Worm (Caenorhabditis elegans) whole organism, L2 larva: Measurements from ENCODE around the gene W05B10.6.

Experiments used
- aly-2 ChIP-seq: fragments of 150-350 bp; optimal IDR thresholded peaks from 2 replicates; lab custom pipeline; 2014; ENCODE audit warnings: missing biosample characterization, missing genetic modification characterization
- ama-1 ChIP-seq: fragments of 150-350 bp; optimal IDR thresholded peaks from 2 replicates; lab custom pipeline; 2018; ENCODE audit warnings: inconsistent platforms
- dmd-4 ChIP-seq: sonication (generic microtip); optimal IDR thresholded peaks from 2 replicates; lab custom pipeline; 2017; ENCODE audit warnings: missing biosample characterization, missing genetic modification characterization
- egl-27 ChIP-seq: sonication (generic microtip); optimal IDR thresholded peaks from 3 replicates; lab custom pipeline; 2017; ENCODE audit warnings: missing biosample characterization, missing genetic modification reagents, missing genetic modification characterization
- elt-1 ChIP-seq: fragments of 150-350 bp; optimal IDR thresholded peaks from 2 replicates; lab custom pipeline; 2014; ENCODE audit warnings: missing biosample characterization, missing genetic modification characterization
- lin-11 ChIP-seq: fragments of 150-350 bp; sonication (generic microtip); optimal IDR thresholded peaks from 2 replicates; lab custom pipeline; 2014; ENCODE audit warnings: missing biosample characterization, missing genetic modification characterization, inconsistent platforms, mixed read lengths
- lsy-2 ChIP-seq, 2 experiments: fragments of 150-350 bp in 1 of 2; sonication (generic microtip) in 1 of 2; optimal IDR thresholded peaks; 2 replicates each; lab custom pipeline; 2014 to 2017; ENCODE audit warnings: missing biosample characterization in 2 of 2, missing genetic modification characterization in 2 of 2
- mdl-1 ChIP-seq, 2 experiments: fragments of 150-350 bp in 1 of 2; sonication (generic microtip) in 1 of 2; optimal IDR thresholded peaks; 2 replicates each; lab custom pipeline; 2017; ENCODE audit warnings: missing biosample characterization in 2 of 2, missing genetic modification characterization in 2 of 2
- nhr-11 ChIP-seq: fragments of 150-350 bp; optimal IDR thresholded peaks from 2 replicates; lab custom pipeline; 2014; ENCODE audit warnings: missing biosample characterization, missing genetic modification characterization
- nhr-23 ChIP-seq: fragments of 150-350 bp; optimal IDR thresholded peaks from 2 replicates; lab custom pipeline; 2014; ENCODE audit warnings: missing biosample characterization, missing genetic modification reagents, missing genetic modification characterization
- nhr-77 ChIP-seq: fragments of 150-350 bp; optimal IDR thresholded peaks from 2 replicates; lab custom pipeline; 2014; ENCODE audit warnings: missing biosample characterization, missing genetic modification characterization
- sem-4 ChIP-seq: fragments of 150-350 bp; optimal IDR thresholded peaks from 2 replicates; lab custom pipeline; 2014; ENCODE audit warnings: missing biosample characterization, missing genetic modification reagents, missing genetic modification characterization
- snpc-4 ChIP-seq: fragments of 150-350 bp; optimal IDR thresholded peaks from 2 replicates; lab custom pipeline; 2014; ENCODE audit warnings: missing biosample characterization, missing genetic modification characterization
- unc-62 ChIP-seq: fragments of 150-350 bp; optimal IDR thresholded peaks from 2 replicates; lab custom pipeline; 2014; ENCODE audit warnings: missing biosample characterization, missing genetic modification reagents, missing genetic modification characterization

DNA sequence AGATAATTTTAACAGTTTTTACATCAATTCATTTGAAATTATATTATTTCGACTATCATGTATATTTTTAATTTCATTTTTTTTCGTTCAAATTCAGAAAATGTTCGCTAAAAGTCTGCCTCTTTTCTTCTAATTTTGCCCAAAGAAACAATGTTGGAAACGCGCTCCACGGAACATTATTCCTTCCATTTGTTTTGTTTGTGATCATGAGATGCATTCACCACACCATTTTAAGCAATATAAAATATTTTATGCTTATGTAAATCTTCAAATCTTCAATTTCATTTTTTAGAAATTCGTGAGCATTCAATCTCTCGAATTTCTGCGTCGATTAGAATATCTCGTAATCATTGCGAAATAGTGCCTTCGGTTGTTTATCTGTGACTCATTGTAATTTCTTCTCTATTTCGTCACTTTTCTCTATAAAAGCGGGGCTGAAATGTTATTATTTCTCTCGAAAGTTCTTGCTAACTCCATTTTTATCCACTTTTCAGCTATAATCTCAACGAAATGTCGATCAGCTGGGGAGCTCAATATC lies 39.4 kb upstream of the W05B10.6 start, which contains the start of gene istr-1:
- TF ChIP-seq unc-62 (no peak), mdl-1 (tag; optimal IDR thresholded peaks at IDR 0.05; lab: Kevin White, UChicago) (no peak), elt-1 (tag; lab: Kevin White, UChicago) (no peak), ama-1 (lab: Kevin White, UChicago) (no peak), nhr-23 (tag; lab: Kevin White, UChicago) (no peak), snpc-4 (tag; lab: Kevin White, UChicago) (no peak), nhr-11 (tag; lab: Kevin White, UChicago) (no peak), egl-27 (no peak), dmd-4 (tag; lab: Kevin White, UChicago) (no peak), sem-4 (tag; lab: Kevin White, UChicago) (no peak), nhr-77 (tag; lab: Kevin White, UChicago) (no peak), lsy-2 (tag; optimal IDR thresholded peaks at IDR 0.05; lab: Kevin White, UChicago) (no peak), lin-11 (no peak), aly-2 (no peak)
